Worm (Caenorhabditis elegans) whole organism, L2 larva: ENCODE data around the gene pals-25.

Experiments used
- ama-1 ChIP-seq: fragments of 150-350 bp; optimal IDR thresholded peaks from 2 replicates; lab custom pipeline; 2018; ENCODE audit warnings: inconsistent platforms
- blmp-1 ChIP-seq: sonication (generic microtip); optimal IDR thresholded peaks from 2 replicates; lab custom pipeline; 2017; ENCODE audit warnings: missing genetic modification characterization, mild to moderate bottlenecking, missing compliant biosample characterization, antibody characterized with exemption, moderate library complexity; ENCODE audit not compliant: insufficient read depth
- elt-3 ChIP-seq: sonication (generic microtip); optimal IDR thresholded peaks from 2 replicates; lab custom pipeline; 2017; ENCODE audit warnings: missing biosample characterization, missing genetic modification characterization
- mdl-1 ChIP-seq, 2 experiments: fragments of 150-350 bp in 1 of 2; sonication (generic microtip) in 1 of 2; optimal IDR thresholded peaks; 2 replicates each; lab custom pipeline; 2017; ENCODE audit warnings: missing biosample characterization in 2 of 2, missing genetic modification characterization in 2 of 2
- nhr-11 ChIP-seq: fragments of 150-350 bp; optimal IDR thresholded peaks from 2 replicates; lab custom pipeline; 2014; ENCODE audit warnings: missing biosample characterization, missing genetic modification characterization
- snpc-4 ChIP-seq: fragments of 150-350 bp; optimal IDR thresholded peaks from 2 replicates; lab custom pipeline; 2014; ENCODE audit warnings: missing biosample characterization, missing genetic modification characterization
- unc-62 ChIP-seq: fragments of 150-350 bp; optimal IDR thresholded peaks from 2 replicates; lab custom pipeline; 2014; ENCODE audit warnings: missing biosample characterization, missing genetic modification reagents, missing genetic modification characterization
- zag-1 ChIP-seq: fragments of 150-350 bp; optimal IDR thresholded peaks from 2 replicates; lab custom pipeline; 2014; ENCODE audit warnings: missing biosample characterization, missing genetic modification characterization

- TF ChIP-seq mdl-1 (tag; optimal IDR thresholded peaks at IDR 0.05; lab: Kevin White, UChicago), result no peak
- TF ChIP-seq nhr-11 (tag; lab: Kevin White, UChicago), result no peak
- no peak for TF ChIP-seq elt-3
- TF ChIP-seq ama-1 (lab: Kevin White, UChicago), result no peak
- TF ChIP-seq blmp-1, result no peak
- TF ChIP-seq zag-1 (tag; lab: Kevin White, UChicago), result no peak
- TF ChIP-seq snpc-4, result no peak
- TF ChIP-seq unc-62 (GFP tag; lab: Kevin White, UChicago), result no peak
Measured at ce11 chrIII:154168-154567, 19.9 kb downstream of the pals-25 start.
